Worm (Caenorhabditis elegans): ENCODE data around the gene tmem-120.

The tmem-120 gene

DNA sequence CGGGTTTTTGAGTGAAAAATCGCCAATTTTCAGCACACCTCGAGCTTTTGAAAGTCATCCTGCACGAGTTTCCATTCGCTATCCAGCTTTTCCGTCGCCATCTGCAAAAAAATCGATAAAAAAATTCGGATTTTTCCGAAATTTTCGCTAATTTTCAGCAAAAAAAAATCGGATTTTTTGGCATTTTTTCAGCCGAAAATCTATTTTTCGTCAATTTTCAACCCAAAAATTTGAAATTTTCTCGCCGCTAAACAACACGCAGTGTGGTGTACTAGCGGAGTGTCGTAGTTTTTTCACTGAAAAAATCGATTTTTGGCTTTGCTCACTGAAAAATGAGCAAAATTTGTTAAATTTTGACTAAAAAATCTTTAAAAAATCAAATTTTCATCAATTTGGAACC lies at the start of gene tmem-120:
TSS of gene tmem-120 (minus strand) at position 101 of the 400 bp plus-strand sequence.
- TF ChIP-seq pha-2 (tag; optimal IDR thresholded peaks at IDR 0.05) = no peak
- no peak for TF ChIP-seq ceh-48 (tag; optimal IDR thresholded peaks at IDR 0.05)
- no peak for TF ChIP-seq npax-4 (tag; optimal IDR thresholded peaks at IDR 0.05)

ce11 chrIII:1558441-1559159 lies 40.8 kb upstream of the tmem-120 start, which contains the start of the genes eelo-1 and Y67D2.2:
Gene eelo-1, minus strand, starts transcription at chrIII:1558529.
Gene Y67D2.2, plus strand, starts transcription at chrIII:1558800.
- TF ChIP-seq ceh-30 (tag; optimal IDR thresholded peaks at IDR 0.05) (peak; percentile 43), ttx-3 (tag; optimal IDR thresholded peaks at IDR 0.05) (no peak), dmd-4 (tag; optimal IDR thresholded peaks at IDR 0.05; ENCODE audit: borderline replicate concordance) (no peak), K02D7.2 (tag; optimal IDR thresholded peaks at IDR 0.05) (no peak), nfya-1 (tag; optimal IDR thresholded peaks at IDR 0.05) (peak; percentile 8)

DNA sequence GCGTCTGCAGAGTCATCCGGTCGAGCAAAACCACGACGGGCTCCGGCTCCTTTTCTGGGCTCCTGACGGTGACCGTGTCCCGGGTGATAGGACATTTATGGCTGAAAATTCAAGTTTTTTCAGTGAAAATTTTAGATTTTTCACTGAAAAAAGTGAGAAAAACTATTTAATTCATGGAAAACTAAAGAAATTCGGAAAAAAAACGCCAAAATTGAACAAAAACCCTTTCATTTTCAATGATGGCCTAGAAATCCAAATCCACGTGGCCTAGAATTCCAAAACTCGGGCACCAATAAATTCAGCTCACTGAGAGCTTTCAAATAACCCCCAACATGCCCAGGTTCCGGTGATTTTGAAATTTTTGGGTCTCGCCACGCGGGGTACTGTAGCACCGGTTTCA lies 36.6 kb upstream of the tmem-120 start, which contains the start of gene ddx-35:
TSS of gene ddx-35 (minus strand) at position 101 of the 400 bp plus-strand sequence.
- TF ChIP-seq fkh-6 (tag; optimal IDR thresholded peaks at IDR 0.05) (no peak), unc-42 (tag; optimal IDR thresholded peaks at IDR 0.05) (no peak)

DNA sequence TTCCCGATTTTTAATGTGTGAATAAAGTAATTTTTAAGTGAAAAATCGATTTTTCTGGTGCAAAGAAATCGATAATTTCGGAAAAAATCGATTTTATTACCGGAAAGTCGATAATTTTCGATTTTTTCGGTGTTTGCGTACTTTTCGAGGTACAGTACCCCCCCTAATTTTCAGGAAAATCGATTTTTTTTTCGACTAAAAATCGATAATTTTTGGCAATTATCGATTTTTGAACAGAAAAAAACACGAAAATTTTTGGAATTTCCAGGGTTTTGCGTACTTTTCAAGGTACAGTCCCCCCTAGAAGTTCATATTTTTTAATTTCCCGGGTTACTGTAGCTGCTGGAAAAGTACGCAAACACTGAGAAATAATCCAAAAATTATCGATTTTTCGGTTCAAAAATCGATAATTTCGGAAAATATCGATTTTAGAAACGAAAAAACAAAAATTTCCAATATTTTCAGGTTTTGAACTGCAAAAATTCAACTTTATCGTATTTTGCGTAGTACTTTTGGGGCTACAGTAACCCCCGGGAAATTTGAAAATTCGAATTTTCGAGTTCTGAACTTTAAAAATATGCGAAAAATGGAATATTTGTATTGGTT lies 25.7 kb upstream of the tmem-120 start:
- TF ChIP-seq ttx-3 (tag; optimal IDR thresholded peaks at IDR 0.05) = no peak
- TF ChIP-seq ceh-48 (tag; optimal IDR thresholded peaks at IDR 0.05) = peak; percentile 43

- TF ChIP-seq pha-2 (tag; optimal IDR thresholded peaks at IDR 0.05) (no peak), ceh-2 (tag; optimal IDR thresholded peaks at IDR 0.05) (peak; percentile 68), tbx-2 (tag; optimal IDR thresholded peaks at IDR 0.05) (peak; percentile 66), odd-2 (tag; optimal IDR thresholded peaks at IDR 0.05) (no peak), tbx-7 (tag; optimal IDR thresholded peaks at IDR 0.05) (peak; percentile 56), ceh-34 (tag; optimal IDR thresholded peaks at IDR 0.05) (no peak), ceh-31 (tag; optimal IDR thresholded peaks at IDR 0.05) (peak; percentile 69), hlh-15 (tag; optimal IDR thresholded peaks at IDR 0.05) (no peak), C38D4.7 (GFP tag; optimal IDR thresholded peaks at IDR 0.05) (no peak), lin-11 (tag; optimal IDR thresholded peaks at IDR 0.05) (no peak), zip-5 (tag; optimal IDR thresholded peaks at IDR 0.05) (peak; percentile 37), ttx-3 (tag; optimal IDR thresholded peaks at IDR 0.05) (no peak), pax-1 (tag; optimal IDR thresholded peaks at IDR 0.05) (no peak), C08G9.2 (tag; optimal IDR thresholded peaks at IDR 0.05) (peak; percentile 78), ets-4 (tag; optimal IDR thresholded peaks at IDR 0.05) (peak; percentile 65), ceh-6 (GFP tag; optimal IDR thresholded peaks at IDR 0.05) (no peak), hlh-30 (tag; optimal IDR thresholded peaks at IDR 0.05; ENCODE audit: insufficient read depth) (no peak), elt-2 (tag; optimal IDR thresholded peaks at IDR 0.05) (peak; percentile 33), ahr-1 (tag; optimal IDR thresholded peaks at IDR 0.05) (peak; percentile 4), fax-1 (tag; optimal IDR thresholded peaks at IDR 0.05) (peak; percentile 16), unc-42 (tag; optimal IDR thresholded peaks at IDR 0.05) (no peak)
Measured at ce11 chrIII:1540100-1540695, 22.4 kb upstream of the tmem-120 start, which contains the start of the genes Y67D2.5 and cisd-3.2. Gene Y67D2.5, minus strand, starts transcription at chrIII:1540244. Gene cisd-3.2, plus strand, starts transcription at chrIII:1540493.

ce11 chrIII:1539366-1539765 lies 21.6 kb upstream of the tmem-120 start:
- TF ChIP-seq unc-3 (GFP tag; conservative IDR thresholded peaks at IDR 0.05) = no peak
- TF ChIP-seq unc-3 (tag; optimal IDR thresholded peaks at IDR 0.05) = no peak
- no peak for TF ChIP-seq elt-2 (tag; optimal IDR thresholded peaks at IDR 0.05)
- TF ChIP-seq C08G9.2 (tag; optimal IDR thresholded peaks at IDR 0.05) = no peak
- TF ChIP-seq ttx-3 (tag; optimal IDR thresholded peaks at IDR 0.05) = no peak
- no peak for TF ChIP-seq unc-86 (tag; optimal IDR thresholded peaks at IDR 0.05)
- TF ChIP-seq npax-4 (tag; optimal IDR thresholded peaks at IDR 0.05) = no peak
- TF ChIP-seq unc-42 (tag; optimal IDR thresholded peaks at IDR 0.05) = no peak
- TF ChIP-seq tbx-2 (tag; optimal IDR thresholded peaks at IDR 0.05) = no peak
- TF ChIP-seq odd-2 (tag; optimal IDR thresholded peaks at IDR 0.05) = no peak
- no peak for TF ChIP-seq ceh-6 (GFP tag; optimal IDR thresholded peaks at IDR 0.05)
- TF ChIP-seq ceh-18 (tag; optimal IDR thresholded peaks at IDR 0.05) = no peak
- TF ChIP-seq ceh-48 (tag; optimal IDR thresholded peaks at IDR 0.05) = no peak
- TF ChIP-seq ztf-16 (tag; optimal IDR thresholded peaks at IDR 0.05) = no peak
- TF ChIP-seq ceh-34 (tag; optimal IDR thresholded peaks at IDR 0.05) = no peak
- TF ChIP-seq mec-3 (tag; optimal IDR thresholded peaks at IDR 0.05; ENCODE audit: borderline replicate concordance) = no peak
- TF ChIP-seq ama-1 (optimal IDR thresholded peaks at IDR 0.05) = no peak
- TF ChIP-seq unc-55 (GFP tag; optimal IDR thresholded peaks at IDR 0.05) = no peak
- no peak for TF ChIP-seq hlh-30 (tag; optimal IDR thresholded peaks at IDR 0.05; ENCODE audit: insufficient read depth)
- no peak for TF ChIP-seq ref-2 (tag; optimal IDR thresholded peaks at IDR 0.05)
- TF ChIP-seq dmd-4 (tag; optimal IDR thresholded peaks at IDR 0.05; ENCODE audit: borderline replicate concordance) = no peak

Measured in whole organism, late embryonic.